Fruit fly (Drosophila melanogaster) whole organism, prepupa: ENCODE data around the gene Baldspot.

ENCODE experiments used
- CG11294 ChIP-seq: fragments of 200-800 bp; sonication (Bioruptor generic); IDR thresholded peaks from 2 replicates; pipeline ENCODE4 v1.3.6; 2022; ENCODE audit warnings: missing biosample characterization, missing genetic modification characterization
- CG1621 ChIP-seq: fragments of 200-800 bp; sonication (Bioruptor generic); optimal IDR thresholded peaks from 3 replicates; lab custom pipeline; 2018; ENCODE audit warnings: missing biosample characterization, mild to moderate bottlenecking, missing genetic modification characterization
- CG16779 ChIP-seq: fragments of 200-800 bp; sonication (Bioruptor generic); optimal IDR thresholded peaks from 3 replicates; lab custom pipeline; 2017; ENCODE audit warnings: missing biosample characterization, mild to moderate bottlenecking, missing genetic modification characterization
- CG32006 ChIP-seq: fragments of 200-800 bp; sonication (Bioruptor generic); optimal IDR thresholded peaks from 3 replicates; lab custom pipeline; 2017; ENCODE audit warnings: missing biosample characterization, mild to moderate bottlenecking, missing genetic modification characterization
- CG34406 ChIP-seq: fragments of 200-800 bp; sonication (Bioruptor generic); optimal IDR thresholded peaks from 3 replicates; lab custom pipeline; 2016; ENCODE audit warnings: missing biosample characterization, missing genetic modification characterization
- CG3919 ChIP-seq: fragments of 200-800 bp; sonication (Bioruptor generic); optimal IDR thresholded peaks from 3 replicates; lab custom pipeline; 2016; ENCODE audit warnings: missing biosample characterization, missing genetic modification characterization
- CG6163 ChIP-seq: fragments of 200-800 bp; sonication (Bioruptor generic); IDR thresholded peaks from 3 replicates; pipeline ENCODE4 v1.3.6; 2022; ENCODE audit warnings: missing biosample characterization, missing genetic modification characterization
- CG6276 ChIP-seq: fragments of 200-800 bp; sonication (Bioruptor generic); optimal IDR thresholded peaks from 2 replicates; lab custom pipeline; 2017; ENCODE audit warnings: missing biosample characterization, mild to moderate bottlenecking, missing genetic modification characterization
- CG7368 ChIP-seq: fragments of 200-800 bp; sonication (Bioruptor generic); optimal IDR thresholded peaks from 3 replicates; lab custom pipeline; 2016; ENCODE audit warnings: missing biosample characterization, missing genetic modification characterization
- CG8119 ChIP-seq: fragments of 200-800 bp; sonication (Bioruptor generic); IDR thresholded peaks from 3 replicates; pipeline ENCODE4 v1.3.6; 2022; ENCODE audit warnings: missing biosample characterization, missing genetic modification characterization
- CG8319 ChIP-seq: fragments of 200-800 bp; sonication (Bioruptor generic); optimal IDR thresholded peaks from 3 replicates; lab custom pipeline; 2016; ENCODE audit warnings: missing biosample characterization, missing genetic modification characterization
- CG8632 ChIP-seq: fragments of 200-800 bp; sonication (Bioruptor generic); optimal IDR thresholded peaks from 3 replicates; lab custom pipeline; 2016; ENCODE audit warnings: missing biosample characterization, missing genetic modification characterization
- Eip78C ChIP-seq: fragments of 200-800 bp; sonication (Bioruptor generic); peaks from one replicate; lab custom pipeline; 2016; ENCODE audit warnings: missing biosample characterization, missing genetic modification characterization
- Eip93F ChIP-seq: fragments of 200-800 bp; sonication (Bioruptor generic); optimal IDR thresholded peaks from 2 replicates; lab custom pipeline; 2016; ENCODE audit warnings: missing biosample characterization, mild to moderate bottlenecking, missing genetic modification characterization
- Ets96B ChIP-seq: fragments of 200-800 bp; optimal IDR thresholded peaks from 2 replicates; lab custom pipeline; 2019; ENCODE audit warnings: missing biosample characterization, mild to moderate bottlenecking, missing genetic modification characterization, moderate library complexity
- Gug ChIP-seq: fragments of 200-800 bp; sonication (Bioruptor generic); IDR thresholded peaks from 2 replicates; pipeline ENCODE4 v1.3.6; 2022; ENCODE audit warnings: missing biosample characterization, missing genetic modification characterization
- Hr4 ChIP-seq: fragments of 200-800 bp; sonication (Bioruptor generic); optimal IDR thresholded peaks from 3 replicates; lab custom pipeline; 2016; ENCODE audit warnings: missing biosample characterization, missing genetic modification characterization
- Sox15 ChIP-seq: fragments of 200-800 bp; sonication (Bioruptor generic); optimal IDR thresholded peaks from 3 replicates; lab custom pipeline; 2016; ENCODE audit warnings: missing biosample characterization, missing genetic modification characterization
- dac ChIP-seq: fragments of 200-800 bp; sonication (Bioruptor generic); optimal IDR thresholded peaks from 2 replicates; lab custom pipeline; 2017; ENCODE audit warnings: missing biosample characterization, mild to moderate bottlenecking, missing genetic modification characterization
- dsx ChIP-seq: fragments of 200-800 bp; optimal IDR thresholded peaks from 3 replicates; lab custom pipeline; 2019; ENCODE audit warnings: missing biosample characterization, mild to moderate bottlenecking, missing genetic modification characterization, moderate library complexity; ENCODE audit not compliant: poor library complexity, severe bottlenecking
- eg ChIP-seq: fragments of 200-800 bp; sonication (Bioruptor generic); IDR thresholded peaks from 3 replicates; pipeline ENCODE4 v1.3.6; 2022; ENCODE audit warnings: missing biosample characterization, missing genetic modification characterization
- esn ChIP-seq: fragments of 200-800 bp; sonication (Bioruptor generic); optimal IDR thresholded peaks from 2 replicates; lab custom pipeline; 2016; ENCODE audit warnings: missing biosample characterization, mild to moderate bottlenecking, missing genetic modification characterization, moderate library complexity
- fd59A ChIP-seq: fragments of 200-800 bp; sonication (Bioruptor generic); optimal IDR thresholded peaks from 2 replicates; lab custom pipeline; 2017; ENCODE audit warnings: missing biosample characterization, mild to moderate bottlenecking, missing genetic modification characterization, missing genetic modification reagents
- fd85E ChIP-seq: fragments of 200-800 bp; sonication (Bioruptor generic); optimal IDR thresholded peaks from 3 replicates; lab custom pipeline; 2016; ENCODE audit warnings: missing biosample characterization, missing genetic modification characterization
- fkh ChIP-seq: fragments of 200-800 bp; sonication (Bioruptor generic); optimal IDR thresholded peaks from 3 replicates; lab custom pipeline; 2017; ENCODE audit warnings: missing biosample characterization, mild to moderate bottlenecking, missing genetic modification characterization, moderate library complexity
- lz ChIP-seq: fragments of 200-800 bp; sonication (Bioruptor generic); optimal IDR thresholded peaks from 3 replicates; lab custom pipeline; 2016; ENCODE audit warnings: missing biosample characterization, missing genetic modification characterization
- spab ChIP-seq: fragments of 200-800 bp; sonication (Bioruptor generic); optimal IDR thresholded peaks from 2 replicates; lab custom pipeline; 2017; ENCODE audit warnings: missing biosample characterization, mild to moderate bottlenecking, missing genetic modification characterization, missing genetic modification reagents
- ss ChIP-seq, 2 experiments: fragments of 200-800 bp; sonication (Bioruptor generic); optimal IDR thresholded peaks; 2 replicates in 1 of 2; 3 replicates in 1 of 2; lab custom pipeline; 2017 to 2018; ENCODE audit warnings: mild to moderate bottlenecking in 2 of 2, missing biosample characterization in 2 of 2, missing genetic modification characterization in 2 of 2, moderate library complexity in 1 of 2
- svp ChIP-seq: fragments of 200-800 bp; sonication (Bioruptor generic); peaks from one replicate; lab custom pipeline; 2016; ENCODE audit warnings: missing biosample characterization, missing genetic modification characterization
- vri ChIP-seq: fragments of 200-800 bp; sonication (Bioruptor generic); optimal IDR thresholded peaks from 3 replicates; lab custom pipeline; 2016; ENCODE audit warnings: missing biosample characterization, mild to moderate bottlenecking, missing genetic modification characterization

Baldspot gene

DNA sequence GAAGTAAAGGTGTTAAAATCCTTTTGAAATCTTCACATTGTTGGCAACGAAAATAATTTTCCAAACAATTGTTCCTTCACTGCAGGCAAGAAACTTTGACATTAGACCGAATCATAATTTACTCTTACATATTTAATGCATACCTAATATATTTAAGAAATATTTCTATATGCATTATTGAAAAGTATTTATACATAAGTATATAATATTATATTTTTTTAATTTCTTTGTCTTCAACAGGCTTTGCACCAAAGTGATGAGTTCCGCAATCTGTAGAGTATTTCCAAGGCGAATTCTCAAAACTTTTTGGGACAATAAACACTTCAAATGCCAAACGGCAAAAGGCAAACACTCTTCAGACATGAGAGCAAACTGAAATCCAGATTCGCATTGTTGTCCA lies 35.7 kb upstream of the Baldspot start (continued):
- TF ChIP-seq CG6163 (GFP tag; lab: Robert Waterston, UW): peak; percentile 22; the same call in 1 of the 3 replicates
- TF ChIP-seq lz (GFP tag; lab: Kevin White, UChicago): no peak
- no peak for TF ChIP-seq spab (GFP tag; lab: Kevin White, UChicago)
- no peak for TF ChIP-seq CG7368 (GFP tag; lab: Kevin White, UChicago)

DNA sequence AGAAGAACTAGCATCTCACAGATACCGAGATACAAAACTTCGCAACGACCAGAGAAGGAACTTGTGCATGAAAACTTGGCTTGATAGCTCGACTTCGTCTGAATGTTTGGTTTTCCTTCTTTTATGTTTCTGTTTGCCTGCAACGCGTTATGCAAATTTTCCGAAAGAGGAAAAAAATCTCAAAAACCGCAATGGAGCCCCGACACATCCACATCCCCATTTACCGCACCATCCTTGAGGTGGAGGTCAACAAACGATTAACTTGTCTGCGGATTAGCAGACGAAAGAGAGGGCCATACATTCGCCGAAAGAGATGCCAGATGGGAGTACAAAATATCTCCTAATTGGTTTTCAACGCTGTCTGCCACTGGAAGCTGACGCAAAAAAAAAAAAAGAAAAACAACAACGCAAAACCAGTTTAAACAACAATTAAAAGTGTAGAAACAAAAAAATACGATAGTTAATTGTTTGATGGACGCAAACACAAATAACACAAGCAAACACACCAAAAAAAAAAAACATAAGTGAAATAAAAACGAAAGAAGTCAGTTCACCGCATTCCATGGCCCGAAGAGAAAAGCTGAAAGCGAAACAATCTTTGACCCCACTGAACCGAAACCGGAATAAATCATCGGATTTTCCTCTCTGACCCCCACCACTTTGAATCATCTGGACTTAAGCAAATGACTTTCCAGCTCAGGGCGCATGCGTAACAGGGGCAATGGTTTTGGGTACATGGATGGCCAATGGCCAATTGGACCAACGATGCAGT lies 33.8 kb upstream of the Baldspot start:
- no peak for TF ChIP-seq fkh
- TF ChIP-seq Hr4 (GFP tag; lab: Kevin White, UChicago): no peak
- no peak for TF ChIP-seq CG3919
- TF ChIP-seq dsx (GFP tag; lab: Kevin White, UChicago): no peak
- TF ChIP-seq eg (GFP tag; lab: Robert Waterston, UW): 0 out of 3 replicates have a peak, but pooled peaks have one; percentile 16
- no peak for TF ChIP-seq dac (GFP tag; lab: Kevin White, UChicago)
- TF ChIP-seq CG8119 (GFP tag; lab: Robert Waterston, UW): peak; percentile 39; the same call in 1 of the 3 replicates
- TF ChIP-seq CG6276 (GFP tag; lab: Kevin White, UChicago): peak; percentile 14
- no peak for TF ChIP-seq Eip93F (GFP tag; lab: Kevin White, UChicago)
- no peak for TF ChIP-seq CG16779 (tag; lab: Kevin White, UChicago)
- no peak for TF ChIP-seq fd59A (GFP tag; lab: Kevin White, UChicago)
- TF ChIP-seq CG32006 (GFP tag; lab: Kevin White, UChicago): no peak
- no peak for TF ChIP-seq CG1621 (tag; lab: Kevin White, UChicago)
- no peak for TF ChIP-seq CG8632 (GFP tag; lab: Kevin White, UChicago)
- TF ChIP-seq Gug (GFP tag; lab: Robert Waterston, UW): no peak

DNA sequence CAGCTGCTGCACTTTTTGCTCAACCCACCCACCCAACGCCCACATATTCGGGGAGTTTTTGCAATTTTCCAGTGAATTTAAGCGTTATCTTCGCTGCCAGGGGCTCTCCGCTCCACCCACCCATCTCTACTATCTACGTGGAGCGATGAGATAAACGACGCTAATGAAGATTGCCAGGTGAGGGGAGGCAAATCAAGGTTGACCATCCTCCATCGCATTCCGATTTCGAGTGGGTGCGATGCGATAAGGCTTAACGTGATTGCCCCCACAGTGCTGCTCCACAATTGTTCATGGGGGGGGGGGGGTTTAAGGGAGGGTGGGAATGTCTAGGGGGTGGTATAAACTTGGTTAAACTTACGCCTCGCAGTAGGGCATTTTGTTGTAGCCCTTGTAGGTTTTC lies 32.4 kb upstream of the Baldspot start:
- TF ChIP-seq esn (GFP tag; lab: Kevin White, UChicago) (no peak), Eip93F (GFP tag; lab: Kevin White, UChicago) (peak; percentile 11), vri (GFP tag; lab: Kevin White, UChicago) (peak; percentile 51), fd85E (GFP tag; lab: Kevin White, UChicago) (no peak), ss (GFP tag; optimal IDR thresholded peaks at IDR 0.05; lab: Kevin White, UChicago) (no peak), Sox15 (GFP tag; lab: Kevin White, UChicago) (no peak)

DNA sequence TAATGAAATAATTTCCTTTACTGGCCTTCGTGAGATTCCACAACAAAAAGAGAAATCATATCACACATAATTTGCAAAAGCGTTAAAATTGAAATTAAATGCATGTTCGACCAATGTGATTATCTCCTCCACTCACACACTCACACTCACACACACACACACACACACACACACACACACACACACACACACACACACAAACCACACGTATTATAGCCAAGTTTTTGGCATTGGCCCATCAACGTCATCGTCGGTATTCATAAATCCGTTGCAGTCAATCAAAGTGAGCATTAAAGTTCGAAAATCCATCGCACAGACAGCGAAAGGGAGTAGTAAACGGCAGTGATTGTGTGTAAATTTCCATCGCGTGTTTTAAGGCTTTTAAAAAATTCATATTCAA lies 28.6 kb upstream of the Baldspot start:
- no peak for TF ChIP-seq CG8319 (GFP tag; lab: Kevin White, UChicago)
- TF ChIP-seq fkh: no peak
- TF ChIP-seq fd85E (GFP tag; lab: Kevin White, UChicago): no peak
- TF ChIP-seq svp (GFP tag; lab: Kevin White, UChicago): no peak
- TF ChIP-seq, all 60 proteins: peak for 0

DNA sequence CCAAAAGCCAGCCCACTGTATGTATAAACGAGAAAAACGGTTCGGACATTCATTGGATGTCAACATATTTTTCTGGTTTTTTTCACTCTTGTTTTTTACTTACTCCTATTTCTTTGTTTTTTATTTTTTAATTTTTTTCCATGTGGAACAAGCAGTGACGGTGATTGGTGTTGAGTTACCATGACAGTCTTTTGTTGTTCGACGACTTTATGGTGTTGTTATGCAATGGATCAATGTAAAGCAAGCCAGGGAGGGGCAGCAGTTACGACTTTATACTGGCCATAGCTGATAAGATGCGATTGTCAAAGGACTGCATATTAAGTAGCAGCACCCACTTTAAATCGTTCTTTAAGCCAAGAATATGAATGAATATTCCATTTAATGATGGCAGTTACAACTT lies 28.1 kb upstream of the Baldspot start:
- TF ChIP-seq CG6276 (GFP tag; lab: Kevin White, UChicago) (peak; percentile 19), CG34406 (GFP tag; lab: Kevin White, UChicago) (no peak), Ets96B (tag; lab: Kevin White, UChicago) (no peak), CG11294 (GFP tag; lab: Robert Waterston, UW) (no peak), Eip78C (GFP tag; lab: Kevin White, UChicago) (peak; percentile 26), ss (GFP tag; optimal IDR thresholded peaks at IDR 0.05; lab: Kevin White, UChicago) (peak; percentile 4 to 57)
